Fruit fly (Drosophila melanogaster): ENCODE measurements around the gene CG7202.

The CG7202 gene

DNA sequence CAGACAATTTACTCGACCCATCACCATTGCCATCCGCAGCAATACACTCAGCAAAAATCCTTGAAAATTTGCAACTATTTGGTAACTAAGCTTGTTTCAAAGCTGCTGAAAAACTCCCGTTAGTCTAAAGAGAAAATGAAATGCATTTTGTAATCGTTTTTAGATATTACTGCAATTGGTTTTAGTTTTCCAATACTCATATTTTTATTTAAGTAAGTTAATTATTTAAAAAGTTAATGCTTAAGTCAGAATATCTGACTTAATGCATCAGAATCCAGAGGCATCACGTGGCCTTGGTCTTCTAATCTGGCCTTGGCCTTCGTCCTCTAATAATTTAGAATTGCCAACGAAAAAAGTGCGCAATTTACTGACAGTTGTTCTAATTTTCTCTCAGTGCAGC is 29.7 kb downstream of the CG7202 start (continued):
- TF ChIP-seq Stat92E (GFP tag; optimal IDR thresholded peaks at IDR 0.05), result no peak
- TF ChIP-seq nmo (GFP tag; optimal IDR thresholded peaks at IDR 0.05), result peak; percentile 64
- TF ChIP-seq Elba2 (GFP tag; optimal IDR thresholded peaks at IDR 0.05), result no peak
- TF ChIP-seq CG17912 (GFP tag; optimal IDR thresholded peaks at IDR 0.05), result no peak
- no peak for TF ChIP-seq CG9437 (GFP tag; optimal IDR thresholded peaks at IDR 0.05)
- TF ChIP-seq Opbp (GFP tag; IDR thresholded peaks at IDR 0.05; ENCODE audit: partially characterized antibody), result no peak
- TF ChIP-seq CG3281 (GFP tag; optimal IDR thresholded peaks at IDR 0.05), result no peak
- TF ChIP-seq CG10431 (GFP tag; optimal IDR thresholded peaks at IDR 0.05), result no peak
- TF ChIP-seq CG1647 (GFP tag; optimal IDR thresholded peaks at IDR 0.05), result no peak
- no peak for TF ChIP-seq CHES-1-like (GFP tag; optimal IDR thresholded peaks at IDR 0.05)
- no peak for TF ChIP-seq CG2120 (GFP tag; optimal IDR thresholded peaks at IDR 0.05)
- TF ChIP-seq sens (GFP tag), result no peak
- no peak for TF ChIP-seq CG4282 (GFP tag; optimal IDR thresholded peaks at IDR 0.05)
- no peak for TF ChIP-seq gcm (GFP tag; optimal IDR thresholded peaks at IDR 0.05)
- no peak for TF ChIP-seq CG3847 (GFP tag; IDR thresholded peaks at IDR 0.05)
- TF ChIP-seq C15 (GFP tag; IDR thresholded peaks at IDR 0.05), result no peak
- TF ChIP-seq gfzf (GFP tag; optimal IDR thresholded peaks at IDR 0.05), result no peak
- TF ChIP-seq Hmr (GFP tag; optimal IDR thresholded peaks at IDR 0.05), result no peak
- TF ChIP-seq Xbp1 (GFP tag; optimal IDR thresholded peaks at IDR 0.05), result no peak
- TF ChIP-seq CG4730 (GFP tag; IDR thresholded peaks at IDR 0.05), result no peak
- TF ChIP-seq CG11723 (GFP tag; optimal IDR thresholded peaks at IDR 0.05), result peak; percentile 7
- TF ChIP-seq fu2 (GFP tag; optimal IDR thresholded peaks at IDR 0.05), result no peak
- TF ChIP-seq Xrp1 (GFP tag; IDR thresholded peaks at IDR 0.05), result no peak
- no peak for TF ChIP-seq CG6683 (GFP tag; optimal IDR thresholded peaks at IDR 0.05)
- TF ChIP-seq pho (GFP tag; optimal IDR thresholded peaks at IDR 0.05), result no peak
- peak; percentile 6 for TF ChIP-seq CG6254 (GFP tag; optimal IDR thresholded peaks at IDR 0.05)
- no peak for TF ChIP-seq chif (GFP tag; optimal IDR thresholded peaks at IDR 0.05)
- no peak for TF ChIP-seq danr (GFP tag; IDR thresholded peaks at IDR 0.05)
- TF ChIP-seq CG18764 (GFP tag; optimal IDR thresholded peaks at IDR 0.05), result no peak
- TF ChIP-seq Nf-YA (GFP tag; IDR thresholded peaks at IDR 0.05), result no peak
- no peak for TF ChIP-seq scrt (GFP tag; optimal IDR thresholded peaks at IDR 0.05)
- TF ChIP-seq bsh (GFP tag; optimal IDR thresholded peaks at IDR 0.05), result peak in 1 of 2 experiments; percentile 33
- no peak for TF ChIP-seq prd (optimal IDR thresholded peaks at IDR 0.05)
- peak; percentile 28; the same call in 1 of the 3 replicates for TF ChIP-seq prd (GFP tag; IDR thresholded peaks at IDR 0.05)
- TF ChIP-seq pnt (GFP tag; optimal IDR thresholded peaks at IDR 0.05), result no peak
- TF ChIP-seq Mrtf (GFP tag; IDR thresholded peaks at IDR 0.05), result no peak
- no peak for TF ChIP-seq HLH54F (GFP tag; optimal IDR thresholded peaks at IDR 0.05)
- peak; percentile 33 for TF ChIP-seq Oli (tag; optimal IDR thresholded peaks at IDR 0.05)
- TF ChIP-seq CG11696 (GFP tag; IDR thresholded peaks at IDR 0.05), result no peak
- no peak for TF ChIP-seq stwl (tag; optimal IDR thresholded peaks at IDR 0.05)
- no peak for TF ChIP-seq vvl (GFP tag; IDR thresholded peaks at IDR 0.05)
- TF ChIP-seq CkIIα-i1 (GFP tag; IDR thresholded peaks at IDR 0.05), result no peak
- no peak for TF ChIP-seq jumu (GFP tag; optimal IDR thresholded peaks at IDR 0.05)
- no peak for TF ChIP-seq CG6813 (GFP tag; optimal IDR thresholded peaks at IDR 0.05)
- no peak for TF ChIP-seq aop (GFP tag; IDR thresholded peaks at IDR 0.05)
- no peak for TF ChIP-seq Camta (GFP tag; optimal IDR thresholded peaks at IDR 0.05)
- TF ChIP-seq E2f2 (GFP tag; IDR thresholded peaks at IDR 0.05), result no peak
- no peak for TF ChIP-seq caup (GFP tag; optimal IDR thresholded peaks at IDR 0.05; ENCODE audit: severe bottlenecking)
- TF ChIP-seq unpg (GFP tag; optimal IDR thresholded peaks at IDR 0.05), result no peak
- no peak for TF ChIP-seq Doc2 (GFP tag; IDR thresholded peaks at IDR 0.05)
- no peak for TF ChIP-seq sim (GFP tag; IDR thresholded peaks at IDR 0.05)
- no peak for TF ChIP-seq D19B (GFP tag; optimal IDR thresholded peaks at IDR 0.05)
